Worm (Caenorhabditis elegans): ENCODE measurements around the gene dnj-9.

ce11 chrII:4834761-4835160 lies 17.1 kb upstream of the dnj-9 start, which contains the start of the genes C33F10.11 and C33F10.1:
- TF ChIP-seq unc-62 (GFP tag; optimal IDR thresholded peaks at IDR 0.05) (no peak), nhr-237 (tag; optimal IDR thresholded peaks at IDR 0.05) (no peak), nhr-76 (tag; optimal IDR thresholded peaks at IDR 0.05) (no peak), elt-1 (tag; optimal IDR thresholded peaks at IDR 0.05; ENCODE audit: borderline replicate concordance, insufficient read depth) (no peak), ceh-43 (GFP tag; optimal IDR thresholded peaks at IDR 0.05) (no peak), mep-1 (tag; optimal IDR thresholded peaks at IDR 0.05) (no peak), nhr-12 (tag; optimal IDR thresholded peaks at IDR 0.05) (no peak), lsy-2 (tag; optimal IDR thresholded peaks at IDR 0.05) (no peak), elt-3 (tag; optimal IDR thresholded peaks at IDR 0.05) (no peak), unc-39 (tag; optimal IDR thresholded peaks at IDR 0.05) (no peak), ztf-11 (tag; optimal IDR thresholded peaks at IDR 0.05) (no peak), unc-120 (tag; optimal IDR thresholded peaks at IDR 0.05; ENCODE audit: poor library complexity, severe bottlenecking) (no peak), ceh-83 (GFP tag; optimal IDR thresholded peaks at IDR 0.05) (no peak), mls-2 (tag; optimal IDR thresholded peaks at IDR 0.05) (no peak)
